Fruit fly (Drosophila melanogaster) whole organism, embryonic: Measurements from ENCODE around the gene CG34283.

Source experiments
- ATbp ChIP-seq: fragments of 200-800 bp; sonication (Bioruptor generic); optimal IDR thresholded peaks from 2 replicates; lab custom pipeline; 2017; ENCODE audit warnings: missing biosample characterization, mild to moderate bottlenecking, missing genetic modification characterization, missing genetic modification reagents
- Abd-B ChIP-seq: fragments of 200-800 bp; sonication (Bioruptor generic); optimal IDR thresholded peaks from 2 replicates; lab custom pipeline; 2018; ENCODE audit warnings: missing biosample characterization, mild to moderate bottlenecking, missing genetic modification characterization, moderate library complexity
- Bdp1 ChIP-seq: fragments of 200-800 bp; sonication (Bioruptor generic); optimal IDR thresholded peaks from 3 replicates; lab custom pipeline; 2016; ENCODE audit warnings: missing biosample characterization, missing genetic modification characterization
- CG10147 ChIP-seq: fragments of 200-800 bp; sonication (Bioruptor generic); optimal IDR thresholded peaks from 2 replicates; lab custom pipeline; 2019; ENCODE audit warnings: missing biosample characterization, mild to moderate bottlenecking, missing genetic modification characterization, moderate library complexity
- CG11504 ChIP-seq: fragments of 200-800 bp; sonication (Bioruptor generic); optimal IDR thresholded peaks from 3 replicates; lab custom pipeline; 2019; ENCODE audit warnings: missing biosample characterization, mild to moderate bottlenecking, missing genetic modification characterization, moderate library complexity
- CG1233 ChIP-seq: fragments of 200-800 bp; sonication (Bioruptor generic); optimal IDR thresholded peaks from 4 replicates; lab custom pipeline; 2018; ENCODE audit warnings: missing biosample characterization, mild to moderate bottlenecking, missing genetic modification characterization
- CG13894 ChIP-seq: fragments of 200-800 bp; sonication (Bioruptor generic); optimal IDR thresholded peaks from 3 replicates; lab custom pipeline; 2018; ENCODE audit warnings: missing biosample characterization, mild to moderate bottlenecking, missing genetic modification characterization, moderate library complexity
- CG14667 ChIP-seq: fragments of 200-800 bp; sonication (Bioruptor generic); IDR thresholded peaks from 2 replicates; pipeline ENCODE4 v1.3.6; 2022; ENCODE audit warnings: missing biosample characterization, missing genetic modification characterization
- CG15514 ChIP-seq: fragments of 200-800 bp; sonication (Bioruptor generic); optimal IDR thresholded peaks from 3 replicates; lab custom pipeline; 2017; ENCODE audit warnings: missing biosample characterization, missing genetic modification characterization, mild to moderate bottlenecking, moderate library complexity, missing genetic modification reagents
- CG30020 ChIP-seq: fragments of 200-800 bp; optimal IDR thresholded peaks from 2 replicates; lab custom pipeline; 2019; ENCODE audit warnings: missing biosample characterization, mild to moderate bottlenecking, missing genetic modification characterization, moderate library complexity
- CG4707 ChIP-seq: fragments of 200-800 bp; sonication (Bioruptor generic); optimal IDR thresholded peaks from 2 replicates; lab custom pipeline; 2018; ENCODE audit warnings: missing biosample characterization, mild to moderate bottlenecking, missing genetic modification characterization, moderate library complexity
- CG6854 ChIP-seq: fragments of 200-800 bp; sonication (Bioruptor generic); optimal IDR thresholded peaks from 3 replicates; lab custom pipeline; 2017; ENCODE audit warnings: missing biosample characterization, mild to moderate bottlenecking, missing genetic modification characterization
- CG7271 ChIP-seq: fragments of 200-800 bp; sonication (Bioruptor generic); optimal IDR thresholded peaks from 2 replicates; lab custom pipeline; 2018; ENCODE audit warnings: missing biosample characterization, mild to moderate bottlenecking, missing genetic modification characterization, moderate library complexity
- CG9727 ChIP-seq: fragments of 200-800 bp; sonication (Bioruptor generic); optimal IDR thresholded peaks from 3 replicates; lab custom pipeline; 2017; ENCODE audit warnings: missing biosample characterization, mild to moderate bottlenecking, missing genetic modification characterization
- CrebB ChIP-seq: fragments of 200-800 bp; sonication (Bioruptor generic); optimal IDR thresholded peaks from 3 replicates; lab custom pipeline; 2018; ENCODE audit warnings: missing biosample characterization, mild to moderate bottlenecking, missing genetic modification characterization
- Deaf1 ChIP-seq: fragments of 200-800 bp; optimal IDR thresholded peaks from 3 replicates; lab custom pipeline; 2019; ENCODE audit warnings: missing biosample characterization, mild to moderate bottlenecking, missing genetic modification characterization, moderate library complexity
- Elba2 ChIP-seq: fragments of 200-800 bp; sonication (Bioruptor generic); optimal IDR thresholded peaks from 3 replicates; lab custom pipeline; 2016; ENCODE audit warnings: missing biosample characterization, missing genetic modification characterization
- H15 ChIP-seq: fragments of 200-800 bp; sonication (Bioruptor generic); IDR thresholded peaks from 3 replicates; pipeline ENCODE4 v1.3.6; 2022; ENCODE audit warnings: missing biosample characterization, missing genetic modification characterization
- Hand ChIP-seq: fragments of 200-800 bp; sonication (Bioruptor generic); optimal IDR thresholded peaks from 2 replicates; lab custom pipeline; 2017; ENCODE audit warnings: mild to moderate bottlenecking, missing biosample characterization, missing genetic modification reagents, missing genetic modification characterization
- Lpt ChIP-seq: fragments of >200 bp; optimal IDR thresholded peaks from 2 replicates; lab custom pipeline; 2018; ENCODE audit warnings: missing biosample characterization, missing genetic modification characterization
- Mrtf ChIP-seq: fragments of 200-800 bp; sonication (Bioruptor generic); IDR thresholded peaks from 3 replicates; pipeline ENCODE4 v1.3.6; 2022; ENCODE audit warnings: missing biosample characterization, missing genetic modification characterization
- Nf-YB ChIP-seq: fragments of 200-800 bp; sonication (Bioruptor generic); optimal IDR thresholded peaks from 3 replicates; lab custom pipeline; 2019; ENCODE audit warnings: missing biosample characterization, mild to moderate bottlenecking, missing genetic modification characterization, moderate library complexity
- Nf-YC ChIP-seq: fragments of 200-800 bp; optimal IDR thresholded peaks from 3 replicates; lab custom pipeline; 2019; ENCODE audit warnings: missing biosample characterization, mild to moderate bottlenecking, missing genetic modification characterization, moderate library complexity
- Oli ChIP-seq: fragments of 200-800 bp; sonication (Bioruptor generic); optimal IDR thresholded peaks from 2 replicates; lab custom pipeline; 2018; ENCODE audit warnings: missing biosample characterization, mild to moderate bottlenecking, missing genetic modification characterization, moderate library complexity
- Stat92E ChIP-seq, 3 experiments: fragments of >200 bp in 2 of 3; fragments of 200-800 bp in 1 of 3; sonication (Bioruptor generic) in 1 of 3; optimal IDR thresholded peaks; 2 replicates each; lab custom pipeline; 2017 to 2019; ENCODE audit warnings: missing biosample characterization in 3 of 3, missing genetic modification characterization in 3 of 3, mild to moderate bottlenecking in 1 of 3, moderate library complexity in 1 of 3
- abd-A ChIP-seq: fragments of 200-800 bp; sonication (Bioruptor generic); optimal IDR thresholded peaks from 3 replicates; lab custom pipeline; 2019; ENCODE audit warnings: missing biosample characterization, mild to moderate bottlenecking, missing genetic modification characterization, moderate library complexity
- al ChIP-seq: fragments of 200-800 bp; sonication (Bioruptor generic); IDR thresholded peaks from 2 replicates; pipeline ENCODE4 v1.3.6; 2022; ENCODE audit warnings: missing biosample characterization, missing genetic modification characterization
- cg ChIP-seq: fragments of 200-800 bp; sonication (Bioruptor generic); optimal IDR thresholded peaks from 3 replicates; lab custom pipeline; 2019; ENCODE audit warnings: missing biosample characterization, mild to moderate bottlenecking, missing genetic modification characterization, moderate library complexity
- chinmo ChIP-seq: fragments of 200-800 bp; sonication (Bioruptor generic); IDR thresholded peaks from 4 replicates; pipeline ENCODE4 v1.3.6; 2022; ENCODE audit warnings: missing biosample characterization, missing genetic modification characterization; ENCODE audit not compliant: partially characterized antibody
- crp ChIP-seq, 2 experiments: fragments of 200-800 bp; sonication (Bioruptor generic); optimal IDR thresholded peaks; 2 replicates in 1 of 2; 3 replicates in 1 of 2; lab custom pipeline; 2017; ENCODE audit warnings: missing biosample characterization in 2 of 2, missing genetic modification characterization in 2 of 2, mild to moderate bottlenecking in 1 of 2, moderate library complexity in 1 of 2
- ewg ChIP-seq: fragments of 200-800 bp; sonication (Bioruptor generic); optimal IDR thresholded peaks from 3 replicates; lab custom pipeline; 2017; ENCODE audit warnings: mild to moderate bottlenecking, missing biosample characterization, missing genetic modification reagents, missing genetic modification characterization
- gce ChIP-seq: fragments of 200-800 bp; sonication (Bioruptor generic); IDR thresholded peaks from 3 replicates; pipeline ENCODE4 v1.3.6; 2022; ENCODE audit warnings: missing biosample characterization, missing genetic modification characterization
- gro ChIP-seq: fragments of 200-800 bp; sonication (Bioruptor generic); optimal IDR thresholded peaks from 2 replicates; lab custom pipeline; 2016; ENCODE audit warnings: missing biosample characterization, missing genetic modification characterization
- hb ChIP-seq: fragments of 200-800 bp; sonication (Bioruptor generic); IDR thresholded peaks from 3 replicates; pipeline ENCODE4 v1.3.6; 2022; ENCODE audit warnings: missing biosample characterization, missing genetic modification characterization; ENCODE audit not compliant: partially characterized antibody
- klu ChIP-seq: fragments of 200-800 bp; sonication (Bioruptor generic); IDR thresholded peaks from 2 replicates; pipeline ENCODE4 v1.3.6; 2022; ENCODE audit warnings: missing biosample characterization, missing genetic modification characterization
- nau ChIP-seq: fragments of 200-800 bp; sonication (Bioruptor generic); optimal IDR thresholded peaks from 3 replicates; lab custom pipeline; 2017; ENCODE audit warnings: missing biosample characterization, mild to moderate bottlenecking, missing genetic modification characterization, missing genetic modification reagents
- nerfin-1 ChIP-seq: fragments of 200-800 bp; sonication (Bioruptor generic); optimal IDR thresholded peaks from 3 replicates; lab custom pipeline; 2019; ENCODE audit warnings: missing biosample characterization, mild to moderate bottlenecking, missing genetic modification characterization, moderate library complexity
- pfk ChIP-seq: fragments of 200-800 bp; sonication (Bioruptor generic); optimal IDR thresholded peaks from 2 replicates; lab custom pipeline; 2018; ENCODE audit warnings: missing biosample characterization, mild to moderate bottlenecking, missing genetic modification characterization, moderate library complexity
- sima ChIP-seq: fragments of 200-800 bp; sonication (Bioruptor generic); optimal IDR thresholded peaks from 2 replicates; lab custom pipeline; 2016; ENCODE audit warnings: missing biosample characterization, missing genetic modification characterization
- slbo ChIP-seq: fragments of 200-800 bp; sonication (Bioruptor generic); IDR thresholded peaks from 2 replicates; pipeline ENCODE4 v1.3.6; 2022; ENCODE audit warnings: missing biosample characterization, missing genetic modification characterization
- so ChIP-seq: fragments of 200-800 bp; sonication (Bioruptor generic); IDR thresholded peaks from 3 replicates; pipeline ENCODE4 v1.3.6; 2022; ENCODE audit warnings: missing biosample characterization, missing genetic modification characterization
- zen2 ChIP-seq: fragments of 200-800 bp; sonication (Bioruptor generic); IDR thresholded peaks from 3 replicates; pipeline ENCODE4 v1.3.6; 2022; ENCODE audit warnings: missing biosample characterization, missing genetic modification characterization; ENCODE audit not compliant: partially characterized antibody
- zfh1 ChIP-seq: fragments of 200-800 bp; sonication (Bioruptor generic); IDR thresholded peaks from 3 replicates; pipeline ENCODE4 v1.3.6; 2022; ENCODE audit warnings: missing biosample characterization, missing genetic modification characterization

Gene CG34283

dm6 chr3R:18705150-18705549 lies 17.2 kb downstream of the CG34283 start, which contains the start of the genes ChAT and VAChT (continued):
- TF ChIP-seq CG30020 (no peak), so (GFP tag; lab: Robert Waterston, UW) (no peak), Abd-B (GFP tag; lab: Kevin White, UChicago) (no peak), Elba2 (GFP tag; lab: Kevin White, UChicago) (no peak), CG14667 (GFP tag; lab: Robert Waterston, UW) (no peak), cg (GFP tag; lab: Kevin White, UChicago) (no peak), Bdp1 (GFP tag; lab: Kevin White, UChicago) (no peak), CG10147 (no peak), Mrtf (GFP tag; lab: Robert Waterston, UW) (no peak), Deaf1 (tag; lab: Kevin White, UChicago) (peak; percentile 31), CG1233 (GFP tag; lab: Kevin White, UChicago) (no peak), Lpt (GFP tag; lab: Kevin White, UChicago) (no peak), nau (no peak)

DNA sequence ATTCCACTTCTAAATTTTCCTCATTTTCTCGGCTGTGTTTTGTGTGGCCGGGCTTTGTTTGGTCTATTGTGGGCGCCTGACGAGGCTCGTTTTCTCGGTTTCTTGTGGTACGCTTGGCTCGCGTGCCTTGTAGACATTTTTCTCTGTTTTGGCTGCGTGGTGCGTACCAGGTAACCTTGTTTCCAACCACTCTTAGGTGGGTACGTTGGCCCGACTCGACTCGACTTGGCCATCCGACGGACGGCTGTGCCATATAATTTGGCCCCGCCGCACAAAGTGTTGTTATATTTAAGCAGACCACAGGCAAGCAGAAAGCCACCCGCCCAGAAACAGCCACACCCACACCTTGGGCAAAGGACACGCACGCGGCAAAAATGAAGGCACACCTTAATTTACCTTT lies 18.9 kb downstream of the CG34283 start:
- no peak for TF ChIP-seq zfh1
- no peak for TF ChIP-seq gro
- no peak for TF ChIP-seq sima (GFP tag; lab: Kevin White, UChicago)
- no peak for TF ChIP-seq CrebB (tag; lab: Kevin White, UChicago)
- TF ChIP-seq slbo (GFP tag; lab: Robert Waterston, UW) = 0 out of 2 replicates have a peak, but pooled peaks have one; percentile 11
- TF ChIP-seq Stat92E (GFP tag; optimal IDR thresholded peaks at IDR 0.05; lab: Kevin White, UChicago) = no peak
- no peak for TF ChIP-seq CG9727 (GFP tag; lab: Kevin White, UChicago)
- TF ChIP-seq zen2 (GFP tag; lab: Robert Waterston, UW) = no peak
- no peak for TF ChIP-seq gce (GFP tag; lab: Robert Waterston, UW)
- no peak for TF ChIP-seq klu
- TF ChIP-seq chinmo (GFP tag; lab: Robert Waterston, UW) = no peak
- TF ChIP-seq CG15514 = no peak
- TF ChIP-seq ATbp (GFP tag; lab: Kevin White, UChicago) = no peak
- TF ChIP-seq Oli (tag; lab: Kevin White, UChicago) = no peak
- TF ChIP-seq CG13894 (tag; lab: Kevin White, UChicago) = peak; percentile 92
- TF ChIP-seq CG11504 (tag; lab: Kevin White, UChicago) = no peak

DNA sequence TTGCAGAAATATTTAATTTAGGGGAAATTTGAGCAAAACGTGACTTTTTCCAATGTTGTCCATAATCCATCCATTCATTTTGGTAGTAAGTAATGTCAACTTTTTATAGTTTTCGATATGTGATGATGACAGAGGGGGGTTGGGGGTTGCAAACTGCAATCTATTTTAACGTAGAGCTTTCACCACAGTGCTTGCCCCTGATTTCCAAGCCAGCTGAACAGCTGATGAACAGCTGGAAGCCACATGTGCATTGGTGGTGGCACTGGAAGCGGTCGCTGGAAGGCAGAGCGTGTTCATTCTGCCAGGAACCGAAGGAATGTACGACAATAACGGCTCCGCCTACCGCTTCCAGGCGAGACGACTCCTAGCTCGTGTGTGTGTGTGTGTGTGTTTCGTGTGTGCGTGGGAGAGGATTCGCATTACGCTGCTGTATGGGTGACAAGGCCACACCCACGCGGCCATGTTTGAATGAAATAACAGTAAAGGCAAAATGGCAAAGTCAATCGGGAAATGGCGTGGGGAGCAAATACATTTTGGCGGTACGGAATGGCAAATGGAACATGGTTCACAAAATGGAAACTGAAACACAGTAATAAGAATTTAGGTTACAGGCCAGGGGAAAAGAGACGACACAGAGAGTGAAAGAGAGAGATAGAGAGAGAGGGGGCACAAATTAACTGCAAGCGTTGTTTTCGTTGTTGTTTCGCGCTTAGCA lies 23.4 kb downstream of the CG34283 start:
- peak in 1 of 2 experiments; percentile 14 for TF ChIP-seq crp (GFP tag; optimal IDR thresholded peaks at IDR 0.05; lab: Kevin White, UChicago)
- TF ChIP-seq al (GFP tag; lab: Robert Waterston, UW) = no peak
- TF ChIP-seq chinmo (GFP tag; lab: Robert Waterston, UW) = 0 out of 4 replicates have a peak, but pooled peaks have one; percentile 40
- peak; percentile 84 for TF ChIP-seq Nf-YC
- 0 out of 3 replicates have a peak, but pooled peaks have one; percentile 14 for TF ChIP-seq hb (GFP tag; lab: Robert Waterston, UW)
- peak; percentile 21 for TF ChIP-seq ewg (GFP tag; lab: Kevin White, UChicago)
- no peak for TF ChIP-seq CG7271 (tag; lab: Kevin White, UChicago)
- TF ChIP-seq abd-A (tag; lab: Kevin White, UChicago) = peak; percentile 91
- peak; percentile 46 for TF ChIP-seq nerfin-1 (tag; lab: Kevin White, UChicago)
- TF ChIP-seq CG10147 = no peak
- TF ChIP-seq pfk (GFP tag; lab: Kevin White, UChicago) = peak; percentile 94
- peak; percentile 11 for TF ChIP-seq Nf-YB (GFP tag; lab: Kevin White, UChicago)
- TF ChIP-seq CG6854 = no peak
- TF ChIP-seq Hand (GFP tag; lab: Kevin White, UChicago) = no peak
- TF ChIP-seq cg (GFP tag; lab: Kevin White, UChicago) = peak; percentile 7
- TF ChIP-seq H15 = no peak
- TF ChIP-seq Deaf1 (tag; lab: Kevin White, UChicago) = peak; percentile 76
- TF ChIP-seq CG4707 = no peak
